Worm (Caenorhabditis elegans) whole organism, L4/young adult: ENCODE results near the gene exos-2.

ENCODE experiments used
- W03F9.2 ChIP-seq: fragments of 150-350 bp; optimal IDR thresholded peaks from 2 replicates; lab custom pipeline; 2014; ENCODE audit warnings: missing biosample characterization, missing genetic modification characterization
- dao-5 ChIP-seq: sonication (generic microtip); optimal IDR thresholded peaks from 2 replicates; lab custom pipeline; 2016; ENCODE audit warnings: missing genotype, missing genetic modification characterization, moderate library complexity, missing compliant biosample characterization
- him-1 ChIP-seq: sonication (generic microtip); optimal IDR thresholded peaks from 2 replicates; lab custom pipeline; 2016; ENCODE audit warnings: missing genotype, missing genetic modification reagents, missing genetic modification characterization, missing compliant biosample characterization

exos-2 gene

ce11 chrIV:6402386-6402905 is 12.8 kb upstream of the exos-2 start, which contains the start of gene sfrp-1:
TSS of gene sfrp-1 (minus strand) at chrIV:6402436.
- TF ChIP-seq him-1 (tag; lab: Kevin White, UChicago): no peak
- TF ChIP-seq dao-5 (tag; lab: Kevin White, UChicago): no peak
- no peak for TF ChIP-seq W03F9.2 (tag; lab: Kevin White, UChicago)

ce11 chrIV:6403399-6403798 is 11.9 kb upstream of the exos-2 start:
- TF ChIP-seq W03F9.2 (tag; lab: Kevin White, UChicago) (no peak), dao-5 (tag; lab: Kevin White, UChicago) (no peak), him-1 (tag; lab: Kevin White, UChicago) (no peak)

- TF ChIP-seq dao-5 (tag; lab: Kevin White, UChicago) (no peak), him-1 (tag; lab: Kevin White, UChicago) (no peak), W03F9.2 (tag; lab: Kevin White, UChicago) (no peak)
These were observed 10.4 kb upstream of the exos-2 start, which contains the start of gene srv-13 for ce11 chrIV:6404871-6405270. TSS of gene srv-13 (plus strand) at chrIV:6405171.

- TF ChIP-seq dao-5 (tag; lab: Kevin White, UChicago) (no peak), W03F9.2 (tag; lab: Kevin White, UChicago) (no peak), him-1 (tag; lab: Kevin White, UChicago) (no peak)
These were observed 1.8 kb upstream of the exos-2 start, which contains the start of gene nlp-71 for ce11 chrIV:6413482-6413881. TSS of gene nlp-71 (minus strand) at chrIV:6413582.

ce11 chrIV:6416553-6416952 is 1.3 kb downstream of the exos-2 start, which contains the start of gene Y73B6BL.22:
TSS of gene Y73B6BL.22 (minus strand) at chrIV:6416653.
- TF ChIP-seq him-1 (tag; lab: Kevin White, UChicago) (no peak), W03F9.2 (tag; lab: Kevin White, UChicago) (no peak), dao-5 (tag; lab: Kevin White, UChicago) (no peak)

- no peak for TF ChIP-seq dao-5 (tag; lab: Kevin White, UChicago)
- TF ChIP-seq him-1 (tag; lab: Kevin White, UChicago): no peak
- no peak for TF ChIP-seq W03F9.2 (tag; lab: Kevin White, UChicago)
These were observed 2.3 kb downstream of the exos-2 start for ce11 chrIV:6417612-6418011.

- TF ChIP-seq dao-5 (tag; lab: Kevin White, UChicago) (no peak), him-1 (tag; lab: Kevin White, UChicago) (no peak), W03F9.2 (tag; lab: Kevin White, UChicago) (no peak)
These were observed 3.8 kb downstream of the exos-2 start, which contains the start of the genes Y73B6BL.23 and htp-2 for ce11 chrIV:6419031-6419582. TSS of gene Y73B6BL.23 (minus strand) at chrIV:6419081. TSS of gene htp-2 (plus strand) at chrIV:6419522.

ce11 chrIV:6421183-6421635 is 5.9 kb downstream of the exos-2 start, which contains the start of gene puf-11:
TSS of gene puf-11 (plus strand) at chrIV:6421585.
- TF ChIP-seq W03F9.2 (tag; lab: Kevin White, UChicago) (no peak), dao-5 (tag; lab: Kevin White, UChicago) (no peak), him-1 (tag; lab: Kevin White, UChicago) (no peak)

ce11 chrIV:6426089-6426715 is 10.9 kb downstream of the exos-2 start, which contains the start of gene acp-6:
TSS of gene acp-6 (minus strand) at chrIV:6426139.
- no peak for TF ChIP-seq W03F9.2 (tag; lab: Kevin White, UChicago)

- TF ChIP-seq W03F9.2 (tag; lab: Kevin White, UChicago) (no peak), dao-5 (tag; lab: Kevin White, UChicago) (no peak), him-1 (tag; lab: Kevin White, UChicago) (no peak)
These were observed 11.9 kb downstream of the exos-2 start for ce11 chrIV:6427223-6427622.

ce11 chrIV:6431582-6431981 is 16.3 kb downstream of the exos-2 start, which contains the start of gene acp-7:
TSS of gene acp-7 (minus strand) at chrIV:6431682.
- no peak for TF ChIP-seq dao-5 (tag; lab: Kevin White, UChicago)
- no peak for TF ChIP-seq W03F9.2 (tag; lab: Kevin White, UChicago)
- no peak for TF ChIP-seq him-1 (tag; lab: Kevin White, UChicago)

- TF ChIP-seq dao-5 (tag; lab: Kevin White, UChicago): no peak
- TF ChIP-seq W03F9.2 (tag; lab: Kevin White, UChicago): no peak
- TF ChIP-seq him-1 (tag; lab: Kevin White, UChicago): no peak
These were observed 17.1 kb downstream of the exos-2 start for ce11 chrIV:6432375-6432774.

ce11 chrIV:6433424-6433823 is 18.1 kb downstream of the exos-2 start:
- TF ChIP-seq dao-5 (tag; lab: Kevin White, UChicago): no peak
- peak; percentile 2 for TF ChIP-seq W03F9.2 (tag; lab: Kevin White, UChicago)
- no peak for TF ChIP-seq him-1 (tag; lab: Kevin White, UChicago)
